Worm (Caenorhabditis elegans): ENCODE results near the gene ufd-3.

The ufd-3 gene

DNA sequence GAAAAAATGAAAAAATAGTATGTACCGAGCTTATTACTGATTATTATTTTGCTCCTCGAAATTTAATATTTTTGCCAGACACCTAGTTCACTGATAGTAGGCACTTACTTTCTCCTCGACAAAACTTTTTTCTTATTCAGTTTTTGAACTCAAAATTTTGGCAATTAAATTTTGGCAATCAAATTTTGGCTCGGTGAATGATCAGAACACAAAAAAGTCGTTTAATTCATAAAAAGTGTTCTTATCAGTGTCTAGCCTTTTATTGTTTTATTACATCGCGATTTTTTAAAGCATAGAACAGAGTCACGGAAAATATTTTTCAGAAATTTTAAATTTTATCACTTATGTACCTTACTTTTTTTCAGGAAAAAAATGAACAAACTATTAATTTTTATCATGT lies 45.4 kb upstream of the ufd-3 start:
- TF ChIP-seq tbx-2 (tag; optimal IDR thresholded peaks at IDR 0.05), result no peak
- TF ChIP-seq nhr-76 (tag; optimal IDR thresholded peaks at IDR 0.05), result no peak
- TF ChIP-seq isw-1 (GFP tag; IDR thresholded peaks at IDR 0.05), result no peak
- TF ChIP-seq fkh-4 (tag; optimal IDR thresholded peaks at IDR 0.05; ENCODE audit: borderline replicate concordance), result no peak
- TF ChIP-seq Y116A8C.19 (tag; optimal IDR thresholded peaks at IDR 0.05; ENCODE audit: borderline replicate concordance), result no peak
- TF ChIP-seq lin-15B (tag; optimal IDR thresholded peaks at IDR 0.05), result no peak
- TF ChIP-seq pag-3 (tag; optimal IDR thresholded peaks at IDR 0.05; ENCODE audit: borderline replicate concordance, insufficient read depth), result no peak
- TF ChIP-seq ztf-4 (tag; optimal IDR thresholded peaks at IDR 0.05), result no peak
- no peak for TF ChIP-seq unc-30 (tag; optimal IDR thresholded peaks at IDR 0.05)
- TF ChIP-seq nhr-90 (tag; optimal IDR thresholded peaks at IDR 0.05; ENCODE audit: poor library complexity), result no peak
- no peak for TF ChIP-seq ceh-90 (tag; optimal IDR thresholded peaks at IDR 0.05)
- no peak for TF ChIP-seq pax-3 (tag; optimal IDR thresholded peaks at IDR 0.05)
- TF ChIP-seq ces-1 (GFP tag; optimal IDR thresholded peaks at IDR 0.05), result no peak
- TF ChIP-seq nhr-84 (tag; optimal IDR thresholded peaks at IDR 0.05), result no peak
- no peak for TF ChIP-seq ceh-82 (tag; optimal IDR thresholded peaks at IDR 0.05)
- TF ChIP-seq alr-1 (tag; optimal IDR thresholded peaks at IDR 0.05; ENCODE audit: borderline replicate concordance), result no peak
- TF ChIP-seq mep-1 (tag; optimal IDR thresholded peaks at IDR 0.05), result no peak
- no peak for TF ChIP-seq C34B4.2 (tag; optimal IDR thresholded peaks at IDR 0.05)
- TF ChIP-seq unc-98 (GFP tag; IDR thresholded peaks at IDR 0.05), result no peak

DNA sequence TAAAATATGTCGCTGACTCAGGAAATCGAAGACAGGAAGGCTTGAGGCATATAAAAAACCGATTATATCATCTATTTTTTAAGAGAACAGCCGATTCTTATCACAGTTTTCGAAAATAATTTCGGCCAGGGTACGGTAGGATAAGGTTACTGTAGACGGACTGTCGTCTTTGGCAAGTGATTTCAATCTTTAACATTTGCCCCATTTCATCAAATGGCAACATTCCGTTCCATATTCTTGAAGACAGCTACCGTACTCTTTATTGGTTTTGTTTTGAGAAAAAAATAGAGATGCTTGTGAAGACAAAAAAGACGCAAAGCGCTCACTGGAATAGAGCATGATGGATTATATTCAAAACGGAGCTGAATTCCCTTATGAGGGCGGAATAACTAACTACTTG lies 41.8 kb upstream of the ufd-3 start:
- TF ChIP-seq unc-130 (tag; optimal IDR thresholded peaks at IDR 0.05) (no peak), snu-23 (GFP tag; optimal IDR thresholded peaks at IDR 0.05) (no peak), unc-86 (tag; optimal IDR thresholded peaks at IDR 0.05) (no peak), hpl-2 (GFP tag; optimal IDR thresholded peaks at IDR 0.05) (no peak), tlp-1 (tag; optimal IDR thresholded peaks at IDR 0.05) (no peak), hlh-4 (tag; optimal IDR thresholded peaks at IDR 0.05) (no peak), ces-1 (GFP tag; optimal IDR thresholded peaks at IDR 0.05) (no peak), lin-13 (GFP tag; optimal IDR thresholded peaks at IDR 0.05) (no peak), F16B12.6 (tag; optimal IDR thresholded peaks at IDR 0.05) (no peak), nhr-47 (tag; optimal IDR thresholded peaks at IDR 0.05) (no peak), nhr-12 (tag; optimal IDR thresholded peaks at IDR 0.05) (no peak), ceh-88 (GFP tag; IDR thresholded peaks at IDR 0.05) (no peak)

DNA sequence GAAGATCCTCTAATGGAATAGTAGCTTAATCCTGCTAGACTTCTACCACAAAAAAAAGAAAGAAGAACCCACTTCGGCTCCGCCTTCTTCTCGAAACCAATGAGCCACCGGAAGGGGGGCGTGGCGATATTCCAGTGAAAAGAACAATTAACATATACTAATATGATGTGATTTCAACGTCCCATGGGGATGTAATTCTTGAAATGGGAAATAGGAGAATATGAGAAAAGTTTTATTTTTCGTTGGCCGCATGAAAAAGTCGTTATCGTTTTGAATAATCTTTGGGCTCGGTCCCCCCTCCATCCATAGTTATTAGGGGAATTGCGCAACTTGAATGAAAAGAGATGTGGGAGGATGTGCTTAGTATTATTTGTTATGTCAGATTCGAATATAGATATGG lies 40.3 kb upstream of the ufd-3 start, which contains the start of gene unc-4:
Gene unc-4 (minus strand): TSS at position 101 of the 400 bp plus-strand sequence.
- TF ChIP-seq snpc-4 (tag; optimal IDR thresholded peaks at IDR 0.05) (no peak), nhr-237 (tag; optimal IDR thresholded peaks at IDR 0.05) (no peak), egl-27 (tag; optimal IDR thresholded peaks at IDR 0.05) (no peak)

- no peak for TF ChIP-seq efl-3 (GFP tag; optimal IDR thresholded peaks at IDR 0.05)
- TF ChIP-seq efl-1 (optimal IDR thresholded peaks at IDR 0.05), result no peak
- TF ChIP-seq efl-1 (GFP tag; optimal IDR thresholded peaks at IDR 0.05 in 1 of 2), result peak in 1 of 2 experiments; percentile 62
- no peak for TF ChIP-seq ces-1 (GFP tag; optimal IDR thresholded peaks at IDR 0.05)
- no peak for TF ChIP-seq aly-2 (tag; optimal IDR thresholded peaks at IDR 0.05)
- no peak for TF ChIP-seq zag-1 (tag; optimal IDR thresholded peaks at IDR 0.05)
- TF ChIP-seq ets-5 (GFP tag; IDR thresholded peaks at IDR 0.05), result no peak
- no peak for TF ChIP-seq grh-1 (GFP tag; IDR thresholded peaks at IDR 0.05)
- TF ChIP-seq nhr-47 (tag; optimal IDR thresholded peaks at IDR 0.05), result no peak
- no peak for TF ChIP-seq nhr-20 (tag; optimal IDR thresholded peaks at IDR 0.05)
These were observed 36.1 kb upstream of the ufd-3 start for ce11 chrII:9904459-9904858.
